Fruit fly (Drosophila melanogaster) whole organism, embryonic: Measurements from ENCODE around the gene Orct2.

Source experiments
- Atf3 ChIP-seq: fragments of 200-800 bp; sonication (Bioruptor generic); optimal IDR thresholded peaks from 3 replicates; lab custom pipeline; 2016; ENCODE audit warnings: missing biosample characterization, missing genetic modification characterization
- CG10979 ChIP-seq: fragments of 200-800 bp; sonication (Bioruptor generic); optimal IDR thresholded peaks from 2 replicates; lab custom pipeline; 2018; ENCODE audit warnings: missing biosample characterization, mild to moderate bottlenecking, missing genetic modification characterization, moderate library complexity
- CG11398 ChIP-seq: fragments of 200-800 bp; sonication (Bioruptor generic); optimal IDR thresholded peaks from 2 replicates; lab custom pipeline; 2016; ENCODE audit warnings: missing biosample characterization, missing genetic modification characterization
- CG1233 ChIP-seq: fragments of 200-800 bp; sonication (Bioruptor generic); optimal IDR thresholded peaks from 4 replicates; lab custom pipeline; 2018; ENCODE audit warnings: missing biosample characterization, mild to moderate bottlenecking, missing genetic modification characterization
- CG12942 ChIP-seq: fragments of 200-800 bp; sonication (Bioruptor generic); optimal IDR thresholded peaks from 3 replicates; lab custom pipeline; 2016; ENCODE audit warnings: missing biosample characterization, missing genetic modification characterization
- CG14710 ChIP-seq: fragments of 200-800 bp; sonication (Bioruptor generic); optimal IDR thresholded peaks from 3 replicates; lab custom pipeline; 2019; ENCODE audit warnings: missing biosample characterization, mild to moderate bottlenecking, missing genetic modification characterization, moderate library complexity
- CG1529 ChIP-seq: fragments of 200-800 bp; sonication (Bioruptor generic); optimal IDR thresholded peaks from 3 replicates; lab custom pipeline; 2018; ENCODE audit warnings: missing biosample characterization, missing genetic modification characterization
- CG15514 ChIP-seq: fragments of 200-800 bp; sonication (Bioruptor generic); optimal IDR thresholded peaks from 3 replicates; lab custom pipeline; 2017; ENCODE audit warnings: missing biosample characterization, missing genetic modification characterization, mild to moderate bottlenecking, moderate library complexity, missing genetic modification reagents
- CG16779 ChIP-seq: fragments of 200-800 bp; sonication (Bioruptor generic); IDR thresholded peaks from 2 replicates; pipeline ENCODE4 v1.3.6; 2022; ENCODE audit warnings: missing biosample characterization, missing genetic modification characterization
- CG2120 ChIP-seq: fragments of 200-800 bp; sonication (Bioruptor generic); optimal IDR thresholded peaks from 3 replicates; lab custom pipeline; 2016; ENCODE audit warnings: missing biosample characterization, missing genetic modification characterization
- CG2889 ChIP-seq: fragments of 200-800 bp; sonication (Bioruptor generic); IDR thresholded peaks from 3 replicates; pipeline ENCODE4 v1.3.6; 2022; ENCODE audit warnings: missing biosample characterization, missing genetic modification characterization
- CG42726 ChIP-seq: fragments of 200-800 bp; sonication (Bioruptor generic); IDR thresholded peaks from 2 replicates; pipeline ENCODE4 v1.3.6; 2022; ENCODE audit warnings: missing biosample characterization, missing genetic modification characterization; ENCODE audit not compliant: partially characterized antibody
- CG4282 ChIP-seq: fragments of 200-800 bp; sonication (Bioruptor generic); optimal IDR thresholded peaks from 2 replicates; lab custom pipeline; 2016; ENCODE audit warnings: missing biosample characterization, missing genetic modification characterization
- CG7963 ChIP-seq: fragments of 200-800 bp; sonication (Bioruptor generic); IDR thresholded peaks from 3 replicates; pipeline ENCODE4 v1.3.6; 2022; ENCODE audit warnings: missing biosample characterization, missing genetic modification characterization; ENCODE audit not compliant: partially characterized antibody
- CG8359 ChIP-seq: fragments of 200-800 bp; sonication (Bioruptor generic); optimal IDR thresholded peaks from 2 replicates; lab custom pipeline; 2017; ENCODE audit warnings: missing biosample characterization, mild to moderate bottlenecking, missing genetic modification characterization, borderline replicate concordance
- Dbx ChIP-seq: fragments of 200-800 bp; sonication (Bioruptor generic); IDR thresholded peaks from 3 replicates; pipeline ENCODE4 v1.3.6; 2022; ENCODE audit warnings: missing biosample characterization, missing genetic modification characterization
- Dip2 ChIP-seq: fragments of 200-800 bp; sonication (Bioruptor generic); IDR thresholded peaks from 2 replicates; pipeline ENCODE4 v1.3.6; 2022; ENCODE audit warnings: missing biosample characterization, missing genetic modification characterization
- E2f2 ChIP-seq: fragments of 200-800 bp; sonication (Bioruptor generic); IDR thresholded peaks from 2 replicates; pipeline ENCODE4 v1.3.6; 2022; ENCODE audit warnings: missing biosample characterization, missing genetic modification characterization
- Fer1 ChIP-seq: fragments of 200-800 bp; sonication (Bioruptor generic); optimal IDR thresholded peaks from 2 replicates; lab custom pipeline; 2017; ENCODE audit warnings: missing biosample characterization, mild to moderate bottlenecking, missing genetic modification characterization
- Hsf ChIP-seq: fragments of 200-800 bp; sonication (Bioruptor generic); optimal IDR thresholded peaks from 3 replicates; lab custom pipeline; 2016; ENCODE audit warnings: missing biosample characterization, missing genetic modification characterization
- Lim3 ChIP-seq: fragments of 200-800 bp; sonication (Bioruptor generic); IDR thresholded peaks from 2 replicates; pipeline ENCODE4 v1.3.6; 2022; ENCODE audit warnings: missing biosample characterization, missing genetic modification characterization
- Mad ChIP-seq: fragments of 200-800 bp; sonication (Bioruptor generic); optimal IDR thresholded peaks from 2 replicates; lab custom pipeline; 2016; ENCODE audit warnings: missing biosample characterization, missing genetic modification characterization
- Opbp ChIP-seq: fragments of 200-800 bp; sonication (Bioruptor generic); IDR thresholded peaks from 3 replicates; pipeline ENCODE4 v1.3.6; 2022; ENCODE audit warnings: missing biosample characterization, missing genetic modification characterization; ENCODE audit not compliant: partially characterized antibody
- Optix ChIP-seq: fragments of 200-800 bp; sonication (Bioruptor generic); IDR thresholded peaks from 3 replicates; pipeline ENCODE4 v1.3.6; 2022; ENCODE audit warnings: missing biosample characterization, missing genetic modification characterization
- Scr ChIP-seq: fragments of 200-800 bp; sonication (Bioruptor generic); IDR thresholded peaks from 2 replicates; pipeline ENCODE4 v1.3.6; 2022; ENCODE audit warnings: missing biosample characterization, missing genetic modification characterization; ENCODE audit not compliant: partially characterized antibody
- Sry-δ ChIP-seq: fragments of 200-800 bp; sonication (Bioruptor generic); optimal IDR thresholded peaks from 2 replicates; lab custom pipeline; 2016; ENCODE audit warnings: missing biosample characterization, missing genetic modification characterization
- Stat92E ChIP-seq, 3 experiments: fragments of >200 bp in 2 of 3; fragments of 200-800 bp in 1 of 3; sonication (Bioruptor generic) in 1 of 3; optimal IDR thresholded peaks; 2 replicates each; lab custom pipeline; 2017 to 2019; ENCODE audit warnings: missing biosample characterization in 3 of 3, missing genetic modification characterization in 3 of 3, mild to moderate bottlenecking in 1 of 3, moderate library complexity in 1 of 3
- TFAM ChIP-seq: fragments of 200-800 bp; sonication (Bioruptor generic); optimal IDR thresholded peaks from 2 replicates; lab custom pipeline; 2017; ENCODE audit warnings: missing biosample characterization, missing genetic modification characterization, inconsistent platforms
- Xbp1 ChIP-seq: fragments of 200-800 bp; sonication (Bioruptor generic); optimal IDR thresholded peaks from 3 replicates; lab custom pipeline; 2016; ENCODE audit warnings: missing biosample characterization, mild to moderate bottlenecking, missing genetic modification characterization
- crc ChIP-seq: fragments of 200-800 bp; sonication (Bioruptor generic); optimal IDR thresholded peaks from 2 replicates; lab custom pipeline; 2016; ENCODE audit warnings: missing biosample characterization, missing genetic modification characterization
- crol ChIP-seq: fragments of 200-800 bp; sonication (Bioruptor generic); IDR thresholded peaks from 2 replicates; pipeline ENCODE4 v1.3.6; 2022; ENCODE audit warnings: missing biosample characterization, missing genetic modification characterization
- dm ChIP-seq: fragments of 200-800 bp; sonication (Bioruptor generic); optimal IDR thresholded peaks from 3 replicates; lab custom pipeline; 2016; ENCODE audit warnings: missing biosample characterization, missing genetic modification characterization
- emc ChIP-seq: fragments of 200-800 bp; sonication (Bioruptor generic); optimal IDR thresholded peaks from 2 replicates; lab custom pipeline; 2016; ENCODE audit warnings: missing biosample characterization, missing genetic modification characterization
- fu2 ChIP-seq: fragments of 200-800 bp; sonication (Bioruptor generic); optimal IDR thresholded peaks from 2 replicates; lab custom pipeline; 2016; ENCODE audit warnings: missing biosample characterization, missing genetic modification characterization
- gsb ChIP-seq: fragments of 200-800 bp; sonication (Bioruptor generic); IDR thresholded peaks from 2 replicates; pipeline ENCODE4 v1.3.6; 2022; ENCODE audit warnings: missing biosample characterization, missing genetic modification characterization
- gsb-n ChIP-seq: fragments of 200-800 bp; sonication (Bioruptor generic); optimal IDR thresholded peaks from 3 replicates; lab custom pipeline; 2018; ENCODE audit warnings: missing biosample characterization, mild to moderate bottlenecking, missing genetic modification characterization
- inv ChIP-seq: fragments of 200-800 bp; sonication (Bioruptor generic); IDR thresholded peaks from 2 replicates; pipeline ENCODE4 v1.3.6; 2022; ENCODE audit warnings: missing biosample characterization, missing genetic modification characterization; ENCODE audit not compliant: partially characterized antibody
- jumu ChIP-seq: fragments of 200-800 bp; sonication (Bioruptor generic); optimal IDR thresholded peaks from 3 replicates; lab custom pipeline; 2016; ENCODE audit warnings: missing biosample characterization, missing genetic modification characterization
- ken ChIP-seq: fragments of 200-800 bp; sonication (Bioruptor generic); IDR thresholded peaks from 3 replicates; pipeline ENCODE4 v1.3.6; 2022; ENCODE audit warnings: missing biosample characterization, missing genetic modification characterization
- lbe ChIP-seq: fragments of 200-800 bp; sonication (Bioruptor generic); optimal IDR thresholded peaks from 2 replicates; lab custom pipeline; 2016; ENCODE audit warnings: missing biosample characterization, mild to moderate bottlenecking, missing genetic modification characterization
- lmd ChIP-seq: fragments of 200-800 bp; sonication (Bioruptor generic); IDR thresholded peaks from 2 replicates; pipeline ENCODE4 v1.3.6; 2022; ENCODE audit warnings: missing biosample characterization, missing genetic modification characterization
- nerfin-1 ChIP-seq: fragments of 200-800 bp; sonication (Bioruptor generic); optimal IDR thresholded peaks from 3 replicates; lab custom pipeline; 2019; ENCODE audit warnings: missing biosample characterization, mild to moderate bottlenecking, missing genetic modification characterization, moderate library complexity
- pum ChIP-seq: fragments of 200-800 bp; sonication (Bioruptor generic); optimal IDR thresholded peaks from 2 replicates; lab custom pipeline; 2016; ENCODE audit warnings: missing biosample characterization, missing genetic modification characterization
- pzg ChIP-seq: fragments of 200-800 bp; sonication (Bioruptor generic); optimal IDR thresholded peaks from 3 replicates; lab custom pipeline; 2018; ENCODE audit warnings: missing biosample characterization, mild to moderate bottlenecking, missing genetic modification characterization, moderate library complexity
- repo ChIP-seq: fragments of 200-800 bp; sonication (Bioruptor generic); optimal IDR thresholded peaks from 2 replicates; lab custom pipeline; 2016; ENCODE audit warnings: missing biosample characterization, missing genetic modification characterization
- sima ChIP-seq: fragments of 200-800 bp; sonication (Bioruptor generic); optimal IDR thresholded peaks from 2 replicates; lab custom pipeline; 2016; ENCODE audit warnings: missing biosample characterization, missing genetic modification characterization
- sug ChIP-seq: fragments of 200-800 bp; optimal IDR thresholded peaks from 2 replicates; lab custom pipeline; 2019; ENCODE audit warnings: missing biosample characterization, mild to moderate bottlenecking, missing genetic modification characterization, moderate library complexity
- tx ChIP-seq: fragments of 200-800 bp; sonication (Bioruptor generic); optimal IDR thresholded peaks from 2 replicates; lab custom pipeline; 2016; ENCODE audit warnings: missing biosample characterization, missing genetic modification characterization

Orct2 gene

dm6 chr3R:24230423-24231205 lies 42.2 kb upstream of the Orct2 start, which contains the start of gene mask (continued):
- TF ChIP-seq Dbx = peak; percentile 81
- TF ChIP-seq Optix (GFP tag; lab: Robert Waterston, UW) = 0 out of 3 replicates have a peak, but pooled peaks have one; percentile 59
- peak; percentile 90 for TF ChIP-seq Sry-δ (GFP tag; lab: Kevin White, UChicago)
- TF ChIP-seq Xbp1 (GFP tag; lab: Kevin White, UChicago) = peak; percentile 74
- TF ChIP-seq Lim3 = no peak
- peak; percentile 19 for TF ChIP-seq pum
- no peak for TF ChIP-seq CG16779
- peak; percentile 58 for TF ChIP-seq lmd (GFP tag; lab: Robert Waterston, UW)
- no peak for TF ChIP-seq TFAM (GFP tag; lab: Kevin White, UChicago)
- TF ChIP-seq Scr = 0 out of 2 replicates have a peak, but pooled peaks have one; percentile 5
- TF ChIP-seq CG2120 (GFP tag; lab: Kevin White, UChicago) = peak; percentile 46
- peak; percentile 73 for TF ChIP-seq repo (GFP tag; lab: Kevin White, UChicago)
- peak; percentile 86 for TF ChIP-seq CG1233 (GFP tag; lab: Kevin White, UChicago)
- peak; percentile 72 for TF ChIP-seq Fer1 (GFP tag; lab: Kevin White, UChicago)
- TF ChIP-seq CG12942 = peak; percentile 38
- peak; percentile 61; the same call in 1 of the 2 replicates for TF ChIP-seq E2f2 (GFP tag; lab: Robert Waterston, UW)
- TF ChIP-seq fu2 (GFP tag; lab: Kevin White, UChicago) = peak; percentile 78
- peak; percentile 50; the same call in 2 of the 3 replicates for TF ChIP-seq CG2889 (GFP tag; lab: Robert Waterston, UW)
- TF ChIP-seq Opbp (GFP tag; lab: Robert Waterston, UW) = peak; percentile 60; the same call in 2 of the 3 replicates
- peak; percentile 33; the same call in 1 of the 2 replicates for TF ChIP-seq CG42726 (GFP tag; lab: Robert Waterston, UW)
- TF ChIP-seq CG4282 (GFP tag; lab: Kevin White, UChicago) = peak; percentile 36
- 0 out of 2 replicates have a peak, but pooled peaks have one; percentile 13 for TF ChIP-seq gsb (GFP tag; lab: Robert Waterston, UW)
- TF ChIP-seq tx (GFP tag; lab: Kevin White, UChicago) = peak; percentile 30
- no peak for TF ChIP-seq Dip2 (GFP tag; lab: Robert Waterston, UW)
- peak; percentile 82 for TF ChIP-seq ken (GFP tag; lab: Robert Waterston, UW)
- TF ChIP-seq Atf3 = peak; percentile 73
- peak; percentile 69 for TF ChIP-seq sima (GFP tag; lab: Kevin White, UChicago)
- TF ChIP-seq emc (GFP tag; lab: Kevin White, UChicago) = peak; percentile 81
- TF ChIP-seq CG10979 (tag; lab: Kevin White, UChicago) = peak; percentile 25
- peak; percentile 84 for TF ChIP-seq Hsf (GFP tag; lab: Kevin White, UChicago)
- peak; percentile 47 for TF ChIP-seq nerfin-1
- peak; percentile 52 for TF ChIP-seq lbe (GFP tag; lab: Kevin White, UChicago)
- TF ChIP-seq Mad (GFP tag; lab: Kevin White, UChicago) = peak; percentile 75
- peak; percentile 61 for TF ChIP-seq pzg
- peak; percentile 77 for TF ChIP-seq dm
- peak; percentile 26 for TF ChIP-seq CG1529 (GFP tag; lab: Kevin White, UChicago)
- TF ChIP-seq crol (GFP tag; lab: Robert Waterston, UW) = no peak
- no peak for TF ChIP-seq inv (GFP tag; lab: Robert Waterston, UW)
- peak; percentile 7 for TF ChIP-seq jumu (GFP tag; lab: Kevin White, UChicago)
- TF ChIP-seq CG8359 (GFP tag; lab: Kevin White, UChicago) = peak; percentile 47
- TF ChIP-seq CG14710 = peak; percentile 77
- TF ChIP-seq CG15514 (GFP tag; lab: Kevin White, UChicago) = peak; percentile 76
- peak in 1 of 3 experiments; percentile 56 for TF ChIP-seq Stat92E (GFP tag; optimal IDR thresholded peaks at IDR 0.05; lab: Kevin White, UChicago)
- 0 out of 3 replicates have a peak, but pooled peaks have one; percentile 32 for TF ChIP-seq CG7963 (GFP tag; lab: Robert Waterston, UW)
- TF ChIP-seq crc = peak; percentile 82
- TF ChIP-seq CG11398 (GFP tag; lab: Kevin White, UChicago) = peak; percentile 64
- peak; percentile 41 for TF ChIP-seq gsb-n
- TF ChIP-seq sug (tag; lab: Kevin White, UChicago) = peak; percentile 82
